Worm (Caenorhabditis elegans): ENCODE results near the gene C37C3.9.
A peak's percentile ranks its signal among the peaks of the same experiment; 100 is the strongest.

The C37C3.9 gene

ce11 chrV:7836911-7837310 is 17.6 kb downstream of the C37C3.9 start, which contains the start of gene txt-5:
Gene txt-5, minus strand, starts transcription at chrV:7837134.
- TF ChIP-seq unc-39 (tag; optimal IDR thresholded peaks at IDR 0.05) (no peak), egl-27 (tag; optimal IDR thresholded peaks at IDR 0.05) (no peak), pha-4 (tag; optimal IDR thresholded peaks at IDR 0.05) (no peak), elt-3 (tag; optimal IDR thresholded peaks at IDR 0.05) (peak in 2 of 3 experiments; percentile 29 to 50), nhr-23 (tag; optimal IDR thresholded peaks at IDR 0.05) (peak; percentile 71)

- TF ChIP-seq nhr-237 (tag; optimal IDR thresholded peaks at IDR 0.05) (no peak), aly-2 (tag; optimal IDR thresholded peaks at IDR 0.05) (no peak), mml-1 (tag; optimal IDR thresholded peaks at IDR 0.05) (no peak), nhr-77 (tag; optimal IDR thresholded peaks at IDR 0.05) (no peak), ama-1 (optimal IDR thresholded peaks at IDR 0.05) (no peak), eor-1 (tag; optimal IDR thresholded peaks at IDR 0.05) (no peak), nhr-23 (tag; optimal IDR thresholded peaks at IDR 0.05) (no peak), ZK546.5 (tag; optimal IDR thresholded peaks at IDR 0.05) (no peak), egl-5 (tag; optimal IDR thresholded peaks at IDR 0.05) (no peak), fkh-10 (GFP tag; optimal IDR thresholded peaks at IDR 0.05) (no peak), nhr-67 (tag; optimal IDR thresholded peaks at IDR 0.05) (no peak), pha-4 (tag; optimal IDR thresholded peaks at IDR 0.05) (no peak), ceh-16 (tag; optimal IDR thresholded peaks at IDR 0.05) (no peak), nhr-12 (tag; optimal IDR thresholded peaks at IDR 0.05) (no peak), elt-3 (tag; optimal IDR thresholded peaks at IDR 0.05) (no peak), nhr-28 (tag; optimal IDR thresholded peaks at IDR 0.05) (no peak), jun-1 (tag; optimal IDR thresholded peaks at IDR 0.05) (no peak), mdl-1 (tag; optimal IDR thresholded peaks at IDR 0.05) (no peak), skn-1 (tag; optimal IDR thresholded peaks at IDR 0.05) (no peak)
Observed at ce11 chrV:7830952-7831351, 23.5 kb downstream of the C37C3.9 start.

DNA sequence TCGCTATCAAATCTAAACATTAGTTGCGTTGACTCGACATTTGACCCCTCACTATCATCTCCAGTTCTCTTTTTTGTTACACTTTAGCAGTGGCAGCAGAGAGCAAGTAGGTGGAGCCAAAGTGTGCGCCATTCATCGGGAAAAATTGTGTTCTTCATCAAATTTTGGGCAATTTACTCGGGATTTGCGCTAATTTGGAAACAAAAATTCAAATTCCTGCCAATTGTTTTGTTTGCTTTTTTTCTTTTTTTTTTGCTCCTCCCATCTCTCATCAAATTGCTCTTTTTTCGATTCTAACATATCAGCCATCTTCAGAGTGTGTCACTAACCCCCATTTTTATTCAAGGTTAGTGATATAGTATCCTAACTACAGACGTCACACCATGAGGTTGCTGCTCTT is 27.6 kb downstream of the C37C3.9 start, which contains the start of gene mig-6:
mig-6 (plus strand) TSS at position 301 of the 400 bp plus-strand sequence.
- TF ChIP-seq mdl-1 (tag; optimal IDR thresholded peaks at IDR 0.05) (no peak), zag-1 (tag; optimal IDR thresholded peaks at IDR 0.05) (no peak), pqm-1 (tag; optimal IDR thresholded peaks at IDR 0.05) (no peak), eor-1 (tag; optimal IDR thresholded peaks at IDR 0.05) (no peak), lin-15B (tag; optimal IDR thresholded peaks at IDR 0.05) (no peak), ceh-82 (tag; optimal IDR thresholded peaks at IDR 0.05) (no peak), ama-1 (optimal IDR thresholded peaks at IDR 0.05) (no peak), fkh-10 (GFP tag; optimal IDR thresholded peaks at IDR 0.05) (no peak), nhr-12 (tag; optimal IDR thresholded peaks at IDR 0.05) (no peak), nhr-237 (tag; optimal IDR thresholded peaks at IDR 0.05) (no peak), skn-1 (tag; optimal IDR thresholded peaks at IDR 0.05) (no peak), nhr-77 (tag; optimal IDR thresholded peaks at IDR 0.05) (no peak), nhr-28 (tag; optimal IDR thresholded peaks at IDR 0.05) (no peak), nhr-76 (tag; optimal IDR thresholded peaks at IDR 0.05) (no peak), nhr-25 (tag; optimal IDR thresholded peaks at IDR 0.05) (no peak), elt-2 (tag; optimal IDR thresholded peaks at IDR 0.05) (no peak), R02D3.7 (tag; optimal IDR thresholded peaks at IDR 0.05) (no peak), ZK546.5 (tag; optimal IDR thresholded peaks at IDR 0.05) (no peak)

ce11 chrV:7826362-7826761 is 28.1 kb downstream of the C37C3.9 start:
- TF ChIP-seq skn-1 (tag; optimal IDR thresholded peaks at IDR 0.05), result no peak
- no peak for TF ChIP-seq tbx-2 (tag; optimal IDR thresholded peaks at IDR 0.05)
- no peak for TF ChIP-seq unc-39 (tag; optimal IDR thresholded peaks at IDR 0.05)
- no peak for TF ChIP-seq ceh-9 (tag; optimal IDR thresholded peaks at IDR 0.05)
- TF ChIP-seq ztf-11 (tag; optimal IDR thresholded peaks at IDR 0.05), result no peak

DNA sequence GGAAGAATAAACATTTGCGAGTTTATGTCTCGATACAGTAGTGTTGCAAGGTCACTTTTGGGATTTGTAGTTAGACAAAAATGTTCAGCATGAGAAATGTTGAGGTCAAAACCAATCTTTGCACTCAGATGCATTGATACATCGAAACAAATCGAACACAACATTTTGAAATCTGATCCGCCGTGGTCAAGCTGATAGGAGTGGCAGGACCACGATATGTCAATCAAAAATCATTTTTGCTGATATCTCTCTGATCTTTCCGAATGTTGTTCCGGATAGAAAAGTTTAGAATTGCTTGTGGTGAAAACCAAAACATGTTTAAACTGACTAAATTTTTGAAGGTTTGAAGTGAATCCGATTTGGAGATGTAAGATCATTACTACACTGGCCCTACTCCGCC is 28.7 kb downstream of the C37C3.9 start:
- TF ChIP-seq ama-1 (optimal IDR thresholded peaks at IDR 0.05), result no peak
- TF ChIP-seq nhr-43 (tag; optimal IDR thresholded peaks at IDR 0.05; ENCODE audit: poor library complexity, severe bottlenecking), result no peak
- no peak for TF ChIP-seq nhr-12 (tag; optimal IDR thresholded peaks at IDR 0.05)
- TF ChIP-seq ztf-4 (tag; optimal IDR thresholded peaks at IDR 0.05), result no peak
- no peak for TF ChIP-seq egl-5 (tag; optimal IDR thresholded peaks at IDR 0.05)
- no peak for TF ChIP-seq nhr-67 (tag; optimal IDR thresholded peaks at IDR 0.05)
- no peak for TF ChIP-seq fkh-10 (GFP tag; optimal IDR thresholded peaks at IDR 0.05)
- no peak for TF ChIP-seq sea-2 (GFP tag; optimal IDR thresholded peaks at IDR 0.05)
- no peak for TF ChIP-seq lsy-12 (tag; optimal IDR thresholded peaks at IDR 0.05)

All from whole organism, L3 larva.